Worm (Caenorhabditis elegans) whole organism, L1 larva: ENCODE measurements around the gene srxa-2.
A peak's percentile ranks its signal among the peaks of the same experiment; 100 is the strongest.

Experiments used
- Y116A8C.19 ChIP-seq: sonication (generic microtip); optimal IDR thresholded peaks from 2 replicates; lab custom pipeline; 2016; ENCODE audit warnings: missing compliant biosample characterization, missing genetic modification characterization, borderline replicate concordance
- aha-1 ChIP-seq: fragments of 150-350 bp; optimal IDR thresholded peaks from 2 replicates; lab custom pipeline; 2014; ENCODE audit warnings: missing biosample characterization, missing genetic modification characterization
- ama-1 ChIP-seq: fragments of 150-350 bp; optimal IDR thresholded peaks from 2 replicates; lab custom pipeline; 2014
- ceh-63 ChIP-seq: fragments of 200-800 bp; sonication (Bioruptor generic); optimal IDR thresholded peaks from 2 replicates; lab custom pipeline; 2018; ENCODE audit warnings: mild to moderate bottlenecking, missing genetic modification characterization, missing compliant biosample characterization
- ceh-88 ChIP-seq: fragments of 200-800 bp; sonication (Bioruptor generic); IDR thresholded peaks from 2 replicates; pipeline ENCODE4 v1.3.6; 2022; ENCODE audit warnings: missing genetic modification characterization, missing compliant biosample characterization
- ceh-90 ChIP-seq: sonication (generic microtip); optimal IDR thresholded peaks from 2 replicates; lab custom pipeline; 2016; ENCODE audit warnings: missing genetic modification characterization, missing compliant biosample characterization
- dpl-1 ChIP-seq, 3 experiments: fragments of 150-350 bp in 2 of 3; sonication (generic microtip) in 1 of 3; optimal IDR thresholded peaks; 2 replicates each; lab custom pipeline; 2014 to 2017; ENCODE audit warnings: missing biosample characterization in 3 of 3, missing genetic modification characterization in 3 of 3, missing genetic modification reagents in 3 of 3
- dsc-1 ChIP-seq: sonication (generic microtip); optimal IDR thresholded peaks from 2 replicates; lab custom pipeline; 2016; ENCODE audit warnings: mild to moderate bottlenecking, missing genetic modification characterization, missing compliant biosample characterization
- efl-1 ChIP-seq, 4 experiments: fragments of 150-350 bp; optimal IDR thresholded peaks in 3 of 4; peaks in 1 of 4; 1 replicate in 1 of 4; 2 replicates in 3 of 4; lab custom pipeline; 2014; ENCODE audit warnings: missing biosample characterization in 2 of 4, missing genetic modification characterization in 2 of 4, missing genetic modification reagents in 2 of 4
- egl-13 ChIP-seq: sonication (generic microtip); optimal IDR thresholded peaks from 2 replicates; lab custom pipeline; 2016; ENCODE audit warnings: missing genotype, missing genetic modification reagents, missing genetic modification characterization, missing compliant biosample characterization
- egl-27 ChIP-seq, 2 experiments: fragments of 150-350 bp in 1 of 2; sonication (generic microtip); optimal IDR thresholded peaks; 3 replicates each; lab custom pipeline; 2017 to 2018; ENCODE audit warnings: missing biosample characterization in 2 of 2, missing genetic modification characterization in 2 of 2, missing genetic modification reagents in 2 of 2
- ets-5 ChIP-seq: fragments of 200-800 bp; sonication (Bioruptor generic); IDR thresholded peaks from 2 replicates; pipeline ENCODE4 v1.3.6; 2022; ENCODE audit warnings: missing genetic modification characterization, missing compliant biosample characterization
- fkh-10 ChIP-seq: sonication (generic microtip); optimal IDR thresholded peaks from 2 replicates; lab custom pipeline; 2017; ENCODE audit warnings: missing biosample characterization, missing genetic modification reagents, missing genetic modification characterization
- fkh-4 ChIP-seq: sonication (generic microtip); optimal IDR thresholded peaks from 2 replicates; lab custom pipeline; 2016; ENCODE audit warnings: missing compliant biosample characterization, missing genetic modification characterization, borderline replicate concordance
- fkh-8 ChIP-seq: sonication (generic microtip); optimal IDR thresholded peaks from 2 replicates; lab custom pipeline; 2016; ENCODE audit warnings: mild to moderate bottlenecking, missing genetic modification characterization, missing compliant biosample characterization
- fos-1 ChIP-seq: fragments of 150-350 bp; optimal IDR thresholded peaks from 2 replicates; lab custom pipeline; 2014; ENCODE audit warnings: missing biosample characterization, missing genetic modification characterization
- hlh-4 ChIP-seq: sonication (generic microtip); optimal IDR thresholded peaks from 2 replicates; lab custom pipeline; 2016; ENCODE audit warnings: mild to moderate bottlenecking, missing genetic modification characterization, missing compliant biosample characterization
- irx-1 ChIP-seq: sonication (generic microtip); optimal IDR thresholded peaks from 2 replicates; lab custom pipeline; 2016; ENCODE audit warnings: missing genetic modification characterization, missing compliant biosample characterization
- jun-1 ChIP-seq: fragments of 150-350 bp; optimal IDR thresholded peaks from 2 replicates; lab custom pipeline; 2014; ENCODE audit warnings: missing biosample characterization, missing genetic modification reagents, missing genetic modification characterization
- lin-13 ChIP-seq: fragments of 150-350 bp; optimal IDR thresholded peaks from 2 replicates; lab custom pipeline; 2014; ENCODE audit warnings: missing biosample characterization, missing genetic modification reagents, missing genetic modification characterization
- lin-14 ChIP-seq: fragments of 200-800 bp; sonication (Bioruptor generic); optimal IDR thresholded peaks from 2 replicates; lab custom pipeline; 2018; ENCODE audit warnings: mild to moderate bottlenecking, missing genetic modification characterization, moderate library complexity, missing compliant biosample characterization
- lin-15B ChIP-seq: fragments of 150-350 bp; sonication (generic microtip); optimal IDR thresholded peaks from 3 replicates; lab custom pipeline; 2014; ENCODE audit warnings: missing biosample characterization, missing genetic modification characterization
- lsy-2 ChIP-seq, 2 experiments: fragments of 150-350 bp; optimal IDR thresholded peaks; 2 replicates each; lab custom pipeline; 2014; ENCODE audit warnings: missing biosample characterization in 2 of 2, missing genetic modification characterization in 2 of 2
- mab-9 ChIP-seq: fragments of 200-800 bp; sonication (Bioruptor generic); IDR thresholded peaks from 2 replicates; pipeline ENCODE4 v1.3.6; 2022; ENCODE audit warnings: missing genetic modification reagents, missing genetic modification characterization, missing compliant biosample characterization
- mdl-1 ChIP-seq, 2 experiments: fragments of 150-350 bp; optimal IDR thresholded peaks; 2 replicates each; lab custom pipeline; 2014 to 2017; ENCODE audit warnings: missing biosample characterization in 2 of 2, missing genetic modification characterization in 2 of 2, inconsistent platforms in 1 of 2
- mef-2 ChIP-seq: fragments of 150-350 bp; optimal IDR thresholded peaks from 2 replicates; lab custom pipeline; 2014; ENCODE audit warnings: missing biosample characterization, missing genetic modification characterization
- mep-1 ChIP-seq: fragments of 150-350 bp; optimal IDR thresholded peaks from 2 replicates; lab custom pipeline; 2014; ENCODE audit warnings: missing biosample characterization, missing genetic modification characterization
- nhr-11 ChIP-seq: fragments of 150-350 bp; optimal IDR thresholded peaks from 2 replicates; lab custom pipeline; 2014; ENCODE audit warnings: missing biosample characterization, missing genetic modification characterization
- nhr-12 ChIP-seq: sonication (generic microtip); optimal IDR thresholded peaks from 2 replicates; lab custom pipeline; 2017; ENCODE audit warnings: missing biosample characterization, missing genetic modification characterization
- nhr-19 ChIP-seq: fragments of 200-800 bp; sonication (Bioruptor generic); conservative IDR thresholded peaks from 2 replicates; pipeline ENCODE4 v1.3.6; 2022; ENCODE audit warnings: missing genetic modification characterization, missing compliant biosample characterization
- nhr-71 ChIP-seq: sonication (generic microtip); optimal IDR thresholded peaks from 2 replicates; lab custom pipeline; 2016; ENCODE audit warnings: mild to moderate bottlenecking, missing genetic modification characterization, moderate library complexity, missing compliant biosample characterization
- nhr-84 ChIP-seq: sonication (generic microtip); optimal IDR thresholded peaks from 2 replicates; lab custom pipeline; 2017; ENCODE audit warnings: missing biosample characterization, missing genetic modification characterization
- nhr-90 ChIP-seq: sonication (generic microtip); optimal IDR thresholded peaks from 2 replicates; lab custom pipeline; 2016; ENCODE audit warnings: mild to moderate bottlenecking, missing genetic modification characterization, missing compliant biosample characterization; ENCODE audit not compliant: poor library complexity
- pax-3 ChIP-seq: fragments of 200-800 bp; sonication (Bioruptor generic); optimal IDR thresholded peaks from 2 replicates; lab custom pipeline; 2018; ENCODE audit warnings: mild to moderate bottlenecking, missing genetic modification characterization, moderate library complexity, missing compliant biosample characterization
- rnt-1 ChIP-seq: sonication (generic microtip); optimal IDR thresholded peaks from 2 replicates; lab custom pipeline; 2016; ENCODE audit warnings: mild to moderate bottlenecking, missing genetic modification characterization, moderate library complexity, missing compliant biosample characterization
- snpc-4 ChIP-seq: fragments of 150-350 bp; optimal IDR thresholded peaks from 2 replicates; lab custom pipeline; 2014; ENCODE audit warnings: missing biosample characterization, missing genetic modification characterization
- snu-23 ChIP-seq: sonication (generic microtip); optimal IDR thresholded peaks from 2 replicates; lab custom pipeline; 2016; ENCODE audit warnings: missing genetic modification characterization, missing compliant biosample characterization
- sptf-1 ChIP-seq: fragments of 150-350 bp; optimal IDR thresholded peaks from 2 replicates; lab custom pipeline; 2014; ENCODE audit warnings: missing biosample characterization, missing genetic modification characterization
- sup-37 ChIP-seq: fragments of 200-800 bp; sonication (Bioruptor generic); optimal IDR thresholded peaks from 2 replicates; lab custom pipeline; 2018; ENCODE audit warnings: mild to moderate bottlenecking, missing genetic modification characterization, missing compliant biosample characterization
- swsn-7 ChIP-seq: sonication (generic microtip); optimal IDR thresholded peaks from 2 replicates; lab custom pipeline; 2016; ENCODE audit warnings: missing genetic modification characterization, missing compliant biosample characterization
- tlp-1 ChIP-seq: fragments of 150-350 bp; optimal IDR thresholded peaks from 2 replicates; lab custom pipeline; 2014; ENCODE audit warnings: missing biosample characterization, missing genetic modification characterization
- unc-30 ChIP-seq: sonication (generic microtip); optimal IDR thresholded peaks from 2 replicates; lab custom pipeline; 2017; ENCODE audit warnings: missing biosample characterization, missing genetic modification characterization
- unc-86 ChIP-seq: sonication (generic microtip); optimal IDR thresholded peaks from 2 replicates; lab custom pipeline; 2016; ENCODE audit warnings: missing genetic modification characterization, missing compliant biosample characterization
- zag-1 ChIP-seq: fragments of 150-350 bp; optimal IDR thresholded peaks from 2 replicates; lab custom pipeline; 2014; ENCODE audit warnings: missing biosample characterization, missing genetic modification characterization
- zip-4 ChIP-seq: fragments of 200-800 bp; sonication (Bioruptor generic); optimal IDR thresholded peaks from 2 replicates; lab custom pipeline; 2018; ENCODE audit warnings: mild to moderate bottlenecking, missing genetic modification characterization, moderate library complexity, missing compliant biosample characterization
- ztf-11 ChIP-seq, 2 experiments: sonication (generic microtip); optimal IDR thresholded peaks; 2 replicates each; lab custom pipeline; 2016 to 2017; ENCODE audit warnings: missing genetic modification characterization in 2 of 2, missing biosample characterization in 1 of 2, missing compliant biosample characterization in 1 of 2

Gene srxa-2

DNA sequence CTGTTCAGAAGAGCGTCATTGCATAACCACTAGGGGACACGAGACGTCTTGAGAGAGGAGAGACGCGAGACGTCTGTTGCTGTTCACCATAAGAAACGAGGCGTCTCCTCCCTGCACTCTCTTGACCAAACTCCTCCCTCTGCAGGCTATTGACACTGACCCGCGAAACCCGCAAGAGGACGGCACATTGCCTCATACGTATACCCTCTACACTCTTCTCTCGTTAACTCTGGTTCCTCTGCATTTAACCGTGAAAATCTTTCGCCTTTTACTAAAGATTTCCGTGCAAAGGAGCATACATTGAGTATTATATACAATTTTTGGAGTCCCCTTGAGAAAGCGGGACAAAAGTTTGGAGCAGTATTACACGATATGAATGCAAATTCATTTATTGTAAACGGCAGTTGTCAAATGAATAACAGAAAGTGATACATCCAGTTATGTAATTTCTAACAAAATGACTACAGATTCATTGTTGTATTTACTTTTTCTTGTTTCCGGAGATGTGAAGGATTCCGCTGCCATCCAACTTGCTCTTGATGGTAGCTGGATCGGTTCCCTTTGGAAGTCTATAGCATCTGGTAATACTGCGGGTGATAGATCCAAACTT, 21.3 kb downstream of the srxa-2 start (continued):
- TF ChIP-seq zip-4 (peak; percentile 79), swsn-7 (tag; lab: Kevin White, UChicago) (peak; percentile 96), mef-2 (tag; lab: Kevin White, UChicago) (peak; percentile 47), pax-3 (tag; lab: Kevin White, UChicago) (peak; percentile 85), ceh-63 (GFP tag; lab: Kevin White, UChicago) (no peak), mab-9 (GFP tag; lab: Robert Waterston, UW) (peak; percentile 88), irx-1 (peak; percentile 93), egl-27 (tag; optimal IDR thresholded peaks at IDR 0.05; lab: Kevin White, UChicago) (peak; percentile 52 to 79), unc-86 (tag; lab: Kevin White, UChicago) (peak; percentile 93), sup-37 (peak; percentile 46), fos-1 (tag; lab: Kevin White, UChicago) (peak; percentile 89), ztf-11 (tag; optimal IDR thresholded peaks at IDR 0.05; lab: Kevin White, UChicago) (peak in 1 of 2 experiments; percentile 89), snu-23 (GFP tag; lab: Kevin White, UChicago) (peak; percentile 97), nhr-90 (tag; lab: Kevin White, UChicago) (peak; percentile 96), nhr-11 (tag; lab: Kevin White, UChicago) (peak; percentile 50), mep-1 (peak; percentile 90), aha-1 (tag; lab: Kevin White, UChicago) (peak; percentile 22), zag-1 (peak; percentile 61), egl-13 (tag; lab: Kevin White, UChicago) (peak; percentile 93), ama-1 (lab: Kevin White, UChicago) (peak; percentile 98), nhr-12 (tag; lab: Kevin White, UChicago) (no peak), jun-1 (tag; lab: Kevin White, UChicago) (peak; percentile 95), ets-5 (no peak), hlh-4 (no peak), nhr-71 (peak; percentile 97), nhr-84 (tag; lab: Kevin White, UChicago) (no peak), unc-30 (tag; lab: Kevin White, UChicago) (no peak), fkh-10 (peak; percentile 87), ceh-88 (GFP tag; lab: Robert Waterston, UW) (peak; percentile 72), dpl-1 (GFP tag; optimal IDR thresholded peaks at IDR 0.05; lab: Kevin White, UChicago) (peak; percentile 56 to 78 (median 70)), mdl-1 (tag; optimal IDR thresholded peaks at IDR 0.05; lab: Kevin White, UChicago) (peak in 1 of 2 experiments; percentile 91), ceh-90 (tag; lab: Kevin White, UChicago) (no peak), Y116A8C.19 (no peak)
- TF ChIP-seq, all 84 proteins: peak for 68

DNA sequence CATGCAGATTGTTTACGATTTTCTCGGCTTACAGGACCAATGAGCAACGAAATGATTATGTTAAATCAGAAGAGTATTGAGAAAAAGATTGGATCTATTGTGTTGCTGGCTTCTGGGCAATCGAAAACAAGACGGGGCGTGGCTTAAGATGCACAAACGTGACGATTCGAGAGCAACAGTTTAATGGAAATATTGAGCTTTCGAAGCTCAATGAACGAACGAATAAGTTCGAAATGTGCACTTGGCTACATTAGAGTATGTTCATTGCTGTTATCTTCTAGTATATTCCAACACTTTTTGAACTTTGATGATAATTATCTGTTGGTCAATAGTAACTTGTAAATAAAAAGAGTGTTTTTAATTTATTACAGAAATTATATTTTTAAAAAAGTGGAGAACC, 22.2 kb downstream of the srxa-2 start, which contains the start of gene hsp-12.3:
TSS of gene hsp-12.3 (minus strand) at position 101 of the 400 bp plus-strand sequence.
- TF ChIP-seq ets-5 (no peak), fkh-4 (tag; lab: Kevin White, UChicago) (no peak), fkh-8 (tag; lab: Kevin White, UChicago) (no peak), tlp-1 (tag; lab: Kevin White, UChicago) (no peak), swsn-7 (tag; lab: Kevin White, UChicago) (no peak), Y116A8C.19 (no peak), nhr-19 (no peak)
- TF ChIP-seq, all 84 proteins: peak for 0

ce11 chrIV:9447209-9447608, 24.0 kb downstream of the srxa-2 start, which contains the start of gene hsp-12.6:
hsp-12.6 (minus strand) TSS chrIV:9447228.
- TF ChIP-seq lin-14 (GFP tag; lab: Kevin White, UChicago), result peak; percentile 79
- peak; percentile 17 to 75 for TF ChIP-seq lsy-2 (tag; optimal IDR thresholded peaks at IDR 0.05; lab: Kevin White, UChicago)
- TF ChIP-seq snpc-4, result peak; percentile 54
- peak in 1 of 2 experiments; percentile 31 for TF ChIP-seq mdl-1 (tag; optimal IDR thresholded peaks at IDR 0.05; lab: Kevin White, UChicago)
- no peak for TF ChIP-seq efl-1 (optimal IDR thresholded peaks at IDR 0.05; lab: Kevin White, UChicago)
- TF ChIP-seq efl-1 (GFP tag; optimal IDR thresholded peaks at IDR 0.05 in 1 of 2; lab: Kevin White, UChicago), result peak in 1 of 2 experiments; percentile 88
- peak; percentile 52 for TF ChIP-seq rnt-1
- peak; percentile 27; the same call in 1 of the 2 replicates for TF ChIP-seq nhr-19
- TF ChIP-seq mef-2 (tag; lab: Kevin White, UChicago), result peak; percentile 19
- TF ChIP-seq dsc-1 (tag; lab: Kevin White, UChicago), result peak; percentile 63
- peak; percentile 27 for TF ChIP-seq snu-23 (GFP tag; lab: Kevin White, UChicago)
- no peak for TF ChIP-seq sptf-1
- TF ChIP-seq ceh-88 (GFP tag; lab: Robert Waterston, UW), result no peak
- no peak for TF ChIP-seq lin-13
- TF ChIP-seq lin-15B (tag; lab: Kevin White, UChicago), result no peak
